Comparison of ENCODE assay signal across 2 worm cellular contexts in genomic region chrIII:10337508-10338166, ce11.
A peak's percentile ranks its signal among the peaks of the same experiment; 100 is the strongest.
TF ChIP-seq lines count a peak whose summit lies in the region.

ttr-15 (plus strand) TSS chrIII:10337847.

TF ChIP-seq in whole organism, L1 larva, 84 proteins besides CTCF, POLR2A, EP300 and RAD21 (continued from another document):
- no peak for TF ChIP-seq Y116A8C.19 (tag; optimal IDR thresholded peaks at IDR 0.05; lab: Kevin White, UChicago; ENCODE audit: borderline replicate concordance)
- no peak for TF ChIP-seq skn-1 (tag; optimal IDR thresholded peaks at IDR 0.05; lab: Kevin White, UChicago)
- TF ChIP-seq lin-14 (GFP tag; optimal IDR thresholded peaks at IDR 0.05; lab: Kevin White, UChicago), result peak; percentile 77
- TF ChIP-seq lin-15B (tag; optimal IDR thresholded peaks at IDR 0.05; lab: Kevin White, UChicago), result no peak
- no peak for TF ChIP-seq unc-86 (tag; optimal IDR thresholded peaks at IDR 0.05; lab: Kevin White, UChicago)
- TF ChIP-seq hpl-2 (GFP tag; optimal IDR thresholded peaks at IDR 0.05; lab: Kevin White, UChicago), result no peak
- TF ChIP-seq fkh-10 (GFP tag; optimal IDR thresholded peaks at IDR 0.05; lab: Kevin White, UChicago), result no peak
- no peak for TF ChIP-seq fkh-8 (tag; optimal IDR thresholded peaks at IDR 0.05; lab: Kevin White, UChicago)
- peak; percentile 26 for TF ChIP-seq irx-1 (tag; optimal IDR thresholded peaks at IDR 0.05; lab: Kevin White, UChicago)
- peak; percentile 11 for TF ChIP-seq nhr-47 (tag; optimal IDR thresholded peaks at IDR 0.05; lab: Kevin White, UChicago)
- peak; percentile 41 for TF ChIP-seq mep-1 (tag; optimal IDR thresholded peaks at IDR 0.05; lab: Kevin White, UChicago)
- no peak for TF ChIP-seq zip-4 (GFP tag; optimal IDR thresholded peaks at IDR 0.05; lab: Kevin White, UChicago)
- no peak for TF ChIP-seq tbx-2 (tag; optimal IDR thresholded peaks at IDR 0.05; lab: Kevin White, UChicago)
- TF ChIP-seq lin-35 (GFP tag; optimal IDR thresholded peaks at IDR 0.05; lab: Kevin White, UChicago), result peak in 1 of 2 experiments; percentile 12
- no peak for TF ChIP-seq efl-3 (GFP tag; optimal IDR thresholded peaks at IDR 0.05; lab: Kevin White, UChicago)
- TF ChIP-seq unc-30 (tag; optimal IDR thresholded peaks at IDR 0.05; lab: Kevin White, UChicago), result no peak
- no peak for TF ChIP-seq ets-5 (GFP tag; IDR thresholded peaks at IDR 0.05; lab: Robert Waterston, UW)
- TF ChIP-seq egl-13 (tag; optimal IDR thresholded peaks at IDR 0.05; lab: Kevin White, UChicago), result no peak
- TF ChIP-seq ceh-88 (GFP tag; IDR thresholded peaks at IDR 0.05; lab: Robert Waterston, UW), result no peak
- TF ChIP-seq snu-23 (GFP tag; optimal IDR thresholded peaks at IDR 0.05; lab: Kevin White, UChicago), result peak; percentile 36
- no peak for TF ChIP-seq sup-37 (GFP tag; optimal IDR thresholded peaks at IDR 0.05; lab: Kevin White, UChicago)
- no peak for TF ChIP-seq hlh-4 (tag; optimal IDR thresholded peaks at IDR 0.05; lab: Kevin White, UChicago)
- TF ChIP-seq ztf-11 (tag; optimal IDR thresholded peaks at IDR 0.05; lab: Kevin White, UChicago), result no peak
- TF ChIP-seq aly-2 (tag; optimal IDR thresholded peaks at IDR 0.05; lab: Kevin White, UChicago), result no peak
- TF ChIP-seq unc-130 (tag; optimal IDR thresholded peaks at IDR 0.05; lab: Kevin White, UChicago), result no peak
- TF ChIP-seq elt-2 (tag; optimal IDR thresholded peaks at IDR 0.05; lab: Kevin White, UChicago), result no peak
- TF ChIP-seq nhr-11 (tag; optimal IDR thresholded peaks at IDR 0.05; lab: Kevin White, UChicago), result no peak
- no peak for TF ChIP-seq unc-98 (GFP tag; IDR thresholded peaks at IDR 0.05; lab: Robert Waterston, UW)
- no peak for TF ChIP-seq lin-39 (tag; optimal IDR thresholded peaks at IDR 0.05; lab: Kevin White, UChicago)
- no peak for TF ChIP-seq dpl-1 (GFP tag; optimal IDR thresholded peaks at IDR 0.05; lab: Kevin White, UChicago)
- no peak for TF ChIP-seq nhr-28 (tag; optimal IDR thresholded peaks at IDR 0.05; lab: Kevin White, UChicago)
- TF ChIP-seq blmp-1 (tag; optimal IDR thresholded peaks at IDR 0.05; lab: Kevin White, UChicago), result peak; percentile 65
- peak; percentile 44 for TF ChIP-seq ama-1 (optimal IDR thresholded peaks at IDR 0.05; lab: Kevin White, UChicago)
- no peak for TF ChIP-seq pax-3 (tag; optimal IDR thresholded peaks at IDR 0.05; lab: Kevin White, UChicago)
- no peak for TF ChIP-seq mdl-1 (tag; optimal IDR thresholded peaks at IDR 0.05; lab: Kevin White, UChicago)
- no peak for TF ChIP-seq nhr-77 (tag; optimal IDR thresholded peaks at IDR 0.05; lab: Kevin White, UChicago)
- TF ChIP-seq egl-27 (tag; optimal IDR thresholded peaks at IDR 0.05; lab: Kevin White, UChicago), result no peak
- TF ChIP-seq fos-1 (tag; optimal IDR thresholded peaks at IDR 0.05; lab: Kevin White, UChicago), result peak; percentile 13
- TF ChIP-seq nhr-84 (tag; optimal IDR thresholded peaks at IDR 0.05; lab: Kevin White, UChicago), result no peak
- TF ChIP-seq nhr-76 (tag; optimal IDR thresholded peaks at IDR 0.05; lab: Kevin White, UChicago), result no peak
- TF ChIP-seq ceh-63 (GFP tag; optimal IDR thresholded peaks at IDR 0.05; lab: Kevin White, UChicago), result no peak
- TF ChIP-seq dsc-1 (tag; optimal IDR thresholded peaks at IDR 0.05; lab: Kevin White, UChicago), result no peak
- no peak for TF ChIP-seq aha-1 (tag; optimal IDR thresholded peaks at IDR 0.05; lab: Kevin White, UChicago)
- TF ChIP-seq efl-1 (optimal IDR thresholded peaks at IDR 0.05; lab: Kevin White, UChicago), result peak in 1 of 2 experiments; percentile 12
- peak in 1 of 2 experiments; percentile 92 for TF ChIP-seq efl-1 (GFP tag; optimal IDR thresholded peaks at IDR 0.05 in 1 of 2; lab: Kevin White, UChicago)
- peak; percentile 63 for TF ChIP-seq nhr-20 (tag; optimal IDR thresholded peaks at IDR 0.05; lab: Kevin White, UChicago)
- no peak for TF ChIP-seq hlh-17 (GFP tag; optimal IDR thresholded peaks at IDR 0.05; lab: Kevin White, UChicago; ENCODE audit: borderline replicate concordance)
- no peak for TF ChIP-seq nhr-237 (tag; optimal IDR thresholded peaks at IDR 0.05; lab: Kevin White, UChicago)
- TF ChIP-seq tlp-1 (tag; optimal IDR thresholded peaks at IDR 0.05; lab: Kevin White, UChicago), result no peak
- no peak for TF ChIP-seq zag-1 (tag; optimal IDR thresholded peaks at IDR 0.05; lab: Kevin White, UChicago)
- no peak for TF ChIP-seq lir-3 (tag; optimal IDR thresholded peaks at IDR 0.05; lab: Kevin White, UChicago; ENCODE audit: poor library complexity)
- TF ChIP-seq ztf-4 (tag; optimal IDR thresholded peaks at IDR 0.05; lab: Kevin White, UChicago), result no peak
- no peak for TF ChIP-seq pag-3 (tag; optimal IDR thresholded peaks at IDR 0.05; lab: Kevin White, UChicago; ENCODE audit: borderline replicate concordance, insufficient read depth)
- peak; percentile 96 for TF ChIP-seq nhr-85 (tag; lab: Kevin White, UChicago)
- TF ChIP-seq ceh-90 (tag; optimal IDR thresholded peaks at IDR 0.05; lab: Kevin White, UChicago), result no peak
- no peak for TF ChIP-seq mef-2 (tag; optimal IDR thresholded peaks at IDR 0.05; lab: Kevin White, UChicago)
- peak; percentile 38 for TF ChIP-seq nhr-90 (tag; optimal IDR thresholded peaks at IDR 0.05; lab: Kevin White, UChicago; ENCODE audit: poor library complexity)
- no peak for TF ChIP-seq alr-1 (tag; optimal IDR thresholded peaks at IDR 0.05; lab: Kevin White, UChicago; ENCODE audit: borderline replicate concordance)
- no peak for TF ChIP-seq jun-1 (tag; optimal IDR thresholded peaks at IDR 0.05; lab: Kevin White, UChicago)
- no peak for TF ChIP-seq mab-9 (GFP tag; IDR thresholded peaks at IDR 0.05; lab: Robert Waterston, UW)
- TF ChIP-seq C04F5.9 (tag; optimal IDR thresholded peaks at IDR 0.05; lab: Kevin White, UChicago), result no peak
- peak in 3 of 6 experiments; percentile 36 to 67 (median 48) for TF ChIP-seq elt-3 (tag; optimal IDR thresholded peaks at IDR 0.05; lab: Kevin White, UChicago)
- no peak for TF ChIP-seq lin-13 (GFP tag; optimal IDR thresholded peaks at IDR 0.05; lab: Kevin White, UChicago)
- TF ChIP-seq ceh-8 (GFP tag; optimal IDR thresholded peaks at IDR 0.05; lab: Kevin White, UChicago), result no peak
- no peak for TF ChIP-seq ces-1 (GFP tag; optimal IDR thresholded peaks at IDR 0.05; lab: Kevin White, UChicago)
- TF ChIP-seq F16B12.6 (tag; optimal IDR thresholded peaks at IDR 0.05; lab: Kevin White, UChicago), result no peak

TF ChIP-seq in whole organism, L4 larva, 104 proteins besides CTCF, POLR2A, EP300 and RAD21 (continued from another document):
- TF ChIP-seq egl-27 (tag; optimal IDR thresholded peaks at IDR 0.05; lab: Kevin White, UChicago), result no peak
- no peak for TF ChIP-seq mxl-2 (GFP tag; conservative IDR thresholded peaks at IDR 0.05; lab: Robert Waterston, UW)
- no peak for TF ChIP-seq set-16 (GFP tag; IDR thresholded peaks at IDR 0.05; lab: Robert Waterston, UW)
- peak; percentile 1 for TF ChIP-seq nhr-76 (tag; optimal IDR thresholded peaks at IDR 0.05; lab: Kevin White, UChicago)
- TF ChIP-seq Y48G9A.11 (GFP tag; IDR thresholded peaks at IDR 0.05; lab: Robert Waterston, UW), result no peak
- no peak for TF ChIP-seq lin-13 (GFP tag; optimal IDR thresholded peaks at IDR 0.05; lab: Kevin White, UChicago)
- TF ChIP-seq ztf-11 (tag; optimal IDR thresholded peaks at IDR 0.05; lab: Kevin White, UChicago), result no peak
- TF ChIP-seq duxl-1 (tag; optimal IDR thresholded peaks at IDR 0.05; lab: Kevin White, UChicago; ENCODE audit: poor library complexity), result no peak
- TF ChIP-seq php-3 (GFP tag; IDR thresholded peaks at IDR 0.05; lab: Robert Waterston, UW), result no peak
- TF ChIP-seq T20F7.1 (GFP tag; optimal IDR thresholded peaks at IDR 0.05; lab: Kevin White, UChicago), result peak; percentile 54
- TF ChIP-seq Y5F2A.4 (GFP tag; optimal IDR thresholded peaks at IDR 0.05; lab: Kevin White, UChicago), result no peak
- peak; percentile 24 for TF ChIP-seq mxl-3 (GFP tag; optimal IDR thresholded peaks at IDR 0.05; lab: Kevin White, UChicago)
- no peak for TF ChIP-seq ctbp-1 (GFP tag; IDR thresholded peaks at IDR 0.05; lab: Robert Waterston, UW)
- no peak for TF ChIP-seq skn-1 (tag; optimal IDR thresholded peaks at IDR 0.05; lab: Kevin White, UChicago)
- no peak for TF ChIP-seq unc-39 (tag; optimal IDR thresholded peaks at IDR 0.05; lab: Kevin White, UChicago)
- TF ChIP-seq lin-38 (GFP tag; IDR thresholded peaks at IDR 0.05; lab: Robert Waterston, UW), result no peak
- TF ChIP-seq lsy-2 (tag; optimal IDR thresholded peaks at IDR 0.05; lab: Kevin White, UChicago), result peak in 1 of 2 experiments; percentile 20
- TF ChIP-seq mdl-1 (tag; optimal IDR thresholded peaks at IDR 0.05; lab: Kevin White, UChicago), result peak in 1 of 2 experiments; percentile 12
- TF ChIP-seq nhr-77 (tag; optimal IDR thresholded peaks at IDR 0.05; lab: Kevin White, UChicago), result no peak
- TF ChIP-seq Y75B8A.6 (GFP tag; IDR thresholded peaks at IDR 0.05; lab: Robert Waterston, UW), result no peak
- TF ChIP-seq spr-1 (tag; optimal IDR thresholded peaks at IDR 0.05; lab: Kevin White, UChicago), result no peak
- no peak for TF ChIP-seq ZK337.2 (GFP tag; IDR thresholded peaks at IDR 0.05; lab: Robert Waterston, UW)
- TF ChIP-seq ces-1 (GFP tag; optimal IDR thresholded peaks at IDR 0.05; lab: Kevin White, UChicago), result no peak
- no peak for TF ChIP-seq zip-11 (GFP tag; IDR thresholded peaks at IDR 0.05; lab: Robert Waterston, UW)
- no peak for TF ChIP-seq daf-12 (tag; optimal IDR thresholded peaks at IDR 0.05; lab: Kevin White, UChicago)
- TF ChIP-seq mes-2 (tag; optimal IDR thresholded peaks at IDR 0.05; lab: Kevin White, UChicago; ENCODE audit: poor library complexity, severe bottlenecking), result peak; percentile 19
- TF ChIP-seq hmg-1.1 (GFP tag; IDR thresholded peaks at IDR 0.05; lab: Robert Waterston, UW), result no peak
- TF ChIP-seq gei-8 (GFP tag; optimal IDR thresholded peaks at IDR 0.05; lab: Kevin White, UChicago), result no peak
- no peak for TF ChIP-seq ceh-44 (GFP tag; IDR thresholded peaks at IDR 0.05; lab: Robert Waterston, UW)
- TF ChIP-seq dmd-6 (GFP tag; IDR thresholded peaks at IDR 0.05; lab: Robert Waterston, UW), result peak; percentile 41
- no peak for TF ChIP-seq dpl-1 (GFP tag; optimal IDR thresholded peaks at IDR 0.05; lab: Kevin White, UChicago)
- TF ChIP-seq sdz-12 (GFP tag; optimal IDR thresholded peaks at IDR 0.05; lab: Kevin White, UChicago), result no peak
- no peak for TF ChIP-seq dmd-8 (GFP tag; IDR thresholded peaks at IDR 0.05; lab: Robert Waterston, UW)
- TF ChIP-seq zfp-2 (tag; optimal IDR thresholded peaks at IDR 0.05; lab: Kevin White, UChicago), result no peak
- no peak for TF ChIP-seq F10B5.3 (tag; optimal IDR thresholded peaks at IDR 0.05; lab: Kevin White, UChicago)
- peak; percentile 44 for TF ChIP-seq mep-1 (tag; optimal IDR thresholded peaks at IDR 0.05; lab: Kevin White, UChicago)
- no peak for TF ChIP-seq lin-15B (tag; optimal IDR thresholded peaks at IDR 0.05; lab: Kevin White, UChicago)
- TF ChIP-seq ztf-7 (tag; optimal IDR thresholded peaks at IDR 0.05; lab: Kevin White, UChicago), result no peak
- no peak for TF ChIP-seq madf-9 (GFP tag; conservative IDR thresholded peaks at IDR 0.05; lab: Robert Waterston, UW)
- TF ChIP-seq lin-1 (GFP tag; IDR thresholded peaks at IDR 0.05; lab: Robert Waterston, UW), result no peak
- no peak for TF ChIP-seq spr-3 (GFP tag; optimal IDR thresholded peaks at IDR 0.05; lab: Kevin White, UChicago)
- no peak for TF ChIP-seq nhr-111 (GFP tag; optimal IDR thresholded peaks at IDR 0.05; lab: Kevin White, UChicago)
- TF ChIP-seq hif-1 (tag; optimal IDR thresholded peaks at IDR 0.05; lab: Kevin White, UChicago), result no peak
- TF ChIP-seq dve-1 (tag; optimal IDR thresholded peaks at IDR 0.05; lab: Kevin White, UChicago; ENCODE audit: insufficient read depth), result peak; percentile 72
- no peak for TF ChIP-seq zip-2 (tag; optimal IDR thresholded peaks at IDR 0.05; lab: Kevin White, UChicago)
- no peak for TF ChIP-seq F49E8.2 (tag; optimal IDR thresholded peaks at IDR 0.05; lab: Kevin White, UChicago; ENCODE audit: borderline replicate concordance)
- TF ChIP-seq zag-1 (tag; optimal IDR thresholded peaks at IDR 0.05; lab: Kevin White, UChicago), result no peak
- no peak for TF ChIP-seq daf-19 (GFP tag; conservative IDR thresholded peaks at IDR 0.05; lab: Robert Waterston, UW)
- no peak for TF ChIP-seq F44E2.7 (GFP tag; IDR thresholded peaks at IDR 0.05; lab: Robert Waterston, UW)
- no peak for TF ChIP-seq ceh-82 (tag; optimal IDR thresholded peaks at IDR 0.05; lab: Kevin White, UChicago)
- peak; percentile 41 for TF ChIP-seq nhr-28 (tag; optimal IDR thresholded peaks at IDR 0.05; lab: Kevin White, UChicago)
- no peak for TF ChIP-seq ZK546.5 (tag; optimal IDR thresholded peaks at IDR 0.05; lab: Kevin White, UChicago)
- peak; percentile 87 for TF ChIP-seq aha-1 (tag; lab: Kevin White, UChicago)
- TF ChIP-seq aly-2 (tag; optimal IDR thresholded peaks at IDR 0.05; lab: Kevin White, UChicago), result no peak
- no peak for TF ChIP-seq dmd-9 (GFP tag; IDR thresholded peaks at IDR 0.05; lab: Robert Waterston, UW)
- TF ChIP-seq lin-39 (tag; optimal IDR thresholded peaks at IDR 0.05; lab: Kevin White, UChicago), result no peak
- no peak for TF ChIP-seq nhr-6 (tag; optimal IDR thresholded peaks at IDR 0.05; lab: Kevin White, UChicago)
- no peak for TF ChIP-seq snpc-1.2 (GFP tag; IDR thresholded peaks at IDR 0.05; lab: Robert Waterston, UW)
- TF ChIP-seq unc-62 (GFP tag; optimal IDR thresholded peaks at IDR 0.05 in 1 of 2; lab: Kevin White, UChicago), result no peak
- TF ChIP-seq unc-62 (tag; optimal IDR thresholded peaks at IDR 0.05; lab: Kevin White, UChicago), result no peak
- TF ChIP-seq nhr-42 (GFP tag; IDR thresholded peaks at IDR 0.05; lab: Robert Waterston, UW), result no peak
- TF ChIP-seq R02D3.7 (tag; optimal IDR thresholded peaks at IDR 0.05; lab: Kevin White, UChicago), result no peak
- 0 out of 2 replicates have a peak, but pooled peaks have one; percentile 14 for TF ChIP-seq zfp-3 (GFP tag; conservative IDR thresholded peaks at IDR 0.05; lab: Robert Waterston, UW)
- TF ChIP-seq F37D6.2 (tag; optimal IDR thresholded peaks at IDR 0.05; lab: Kevin White, UChicago), result no peak
- no peak for TF ChIP-seq attf-4 (tag; optimal IDR thresholded peaks at IDR 0.05; lab: Kevin White, UChicago)
- TF ChIP-seq lim-7 (GFP tag; IDR thresholded peaks at IDR 0.05; lab: Robert Waterston, UW), result no peak
- no peak for TF ChIP-seq ceh-20 (GFP tag; IDR thresholded peaks at IDR 0.05; lab: Robert Waterston, UW)
- no peak for TF ChIP-seq jun-1 (tag; optimal IDR thresholded peaks at IDR 0.05; lab: Kevin White, UChicago)
- no peak for TF ChIP-seq arid-1 (GFP tag; conservative IDR thresholded peaks at IDR 0.05; lab: Robert Waterston, UW)
- TF ChIP-seq daf-8 (GFP tag; IDR thresholded peaks at IDR 0.05; lab: Robert Waterston, UW), result no peak
- peak; percentile 13 for TF ChIP-seq nhr-10 (tag; optimal IDR thresholded peaks at IDR 0.05; lab: Kevin White, UChicago)
- no peak for TF ChIP-seq ceh-28 (tag; optimal IDR thresholded peaks at IDR 0.05; lab: Kevin White, UChicago)
- peak; percentile 38 for TF ChIP-seq nhr-25 (tag; optimal IDR thresholded peaks at IDR 0.05; lab: Kevin White, UChicago; ENCODE audit: borderline replicate concordance, insufficient read depth)
- TF ChIP-seq vab-7 (GFP tag; IDR thresholded peaks at IDR 0.05; lab: Robert Waterston, UW), result no peak
- TF ChIP-seq lir-3 (tag; optimal IDR thresholded peaks at IDR 0.05; lab: Kevin White, UChicago), result no peak
- TF ChIP-seq nhr-102 (tag; optimal IDR thresholded peaks at IDR 0.05; lab: Kevin White, UChicago), result no peak
- TF ChIP-seq F26F4.8 (GFP tag; conservative IDR thresholded peaks at IDR 0.05; lab: Robert Waterston, UW), result no peak
- no peak for TF ChIP-seq cey-2 (tag; optimal IDR thresholded peaks at IDR 0.05; lab: Kevin White, UChicago; ENCODE audit: borderline replicate concordance, insufficient read depth)
- TF ChIP-seq tag-97 (GFP tag; IDR thresholded peaks at IDR 0.05; lab: Robert Waterston, UW), result no peak
- no peak for TF ChIP-seq unc-130 (GFP tag; optimal IDR thresholded peaks at IDR 0.05; lab: Kevin White, UChicago)
